Worm (Caenorhabditis elegans) whole organism, L3 larva: ENCODE measurements around the gene gei-14.

Experiments
- R02D3.7 ChIP-seq: fragments of 150-350 bp; optimal IDR thresholded peaks from 2 replicates; lab custom pipeline; 2014; ENCODE audit warnings: missing biosample characterization, missing genetic modification characterization
- aly-2 ChIP-seq: fragments of 150-350 bp; optimal IDR thresholded peaks from 2 replicates; lab custom pipeline; 2014; ENCODE audit warnings: missing biosample characterization, missing genetic modification characterization
- lin-15B ChIP-seq: fragments of 150-350 bp; optimal IDR thresholded peaks from 2 replicates; lab custom pipeline; 2014; ENCODE audit warnings: missing biosample characterization, missing genetic modification characterization
- nhr-237 ChIP-seq: fragments of 150-350 bp; optimal IDR thresholded peaks from 2 replicates; lab custom pipeline; 2014; ENCODE audit warnings: missing biosample characterization, missing genetic modification characterization
- nhr-28 ChIP-seq: fragments of 150-350 bp; optimal IDR thresholded peaks from 2 replicates; lab custom pipeline; 2014; ENCODE audit warnings: missing biosample characterization, missing genetic modification characterization
- nhr-77 ChIP-seq: fragments of 150-350 bp; optimal IDR thresholded peaks from 2 replicates; lab custom pipeline; 2014; ENCODE audit warnings: missing biosample characterization, missing genetic modification characterization
- tbx-2 ChIP-seq: sonication (generic microtip); optimal IDR thresholded peaks from 2 replicates; lab custom pipeline; 2016; ENCODE audit warnings: mild to moderate bottlenecking, missing genetic modification characterization, missing compliant biosample characterization
- unc-39 ChIP-seq: sonication (generic microtip); optimal IDR thresholded peaks from 4 replicates; lab custom pipeline; 2017; ENCODE audit warnings: missing biosample characterization, missing genetic modification characterization
- unc-62 ChIP-seq: fragments of 150-350 bp; sonication (generic microtip); optimal IDR thresholded peaks from 4 replicates; lab custom pipeline; 2014; ENCODE audit warnings: missing biosample characterization, missing genetic modification reagents, missing genetic modification characterization
- zag-1 ChIP-seq: fragments of 150-350 bp; optimal IDR thresholded peaks from 2 replicates; lab custom pipeline; 2014; ENCODE audit warnings: missing biosample characterization, missing genetic modification characterization
- ztf-11 ChIP-seq: fragments of 150-350 bp; optimal IDR thresholded peaks from 2 replicates; lab custom pipeline; 2014; ENCODE audit warnings: missing biosample characterization, missing genetic modification characterization
- ztf-4 ChIP-seq: fragments of 150-350 bp; optimal IDR thresholded peaks from 2 replicates; lab custom pipeline; 2014; ENCODE audit warnings: missing biosample characterization, missing genetic modification characterization

DNA sequence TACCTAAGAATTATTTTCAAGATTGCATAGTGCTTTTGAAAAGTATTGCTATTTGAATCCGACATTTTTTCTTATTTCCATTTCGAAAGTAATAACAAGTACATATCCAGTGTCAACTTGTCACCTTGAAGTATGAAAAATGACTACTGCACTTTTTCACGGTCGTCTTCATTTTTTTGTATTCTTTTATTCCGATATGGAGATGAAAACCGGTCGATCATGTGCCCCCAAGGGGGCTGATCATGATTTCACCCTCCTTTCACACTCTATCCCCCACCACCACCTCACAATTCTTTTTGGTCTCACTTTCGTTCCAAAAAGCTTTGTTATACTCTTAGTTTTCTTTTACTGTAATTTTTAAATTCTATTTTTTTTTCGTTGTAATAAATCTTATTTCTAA, 50.1 kb downstream of the gei-14 start:
- no peak for TF ChIP-seq ztf-4
- no peak for TF ChIP-seq tbx-2 (tag; lab: Kevin White, UChicago)
- TF ChIP-seq nhr-28 (tag; lab: Kevin White, UChicago): no peak
- no peak for TF ChIP-seq ztf-11 (tag; lab: Kevin White, UChicago)
- TF ChIP-seq nhr-237 (tag; lab: Kevin White, UChicago): no peak
- no peak for TF ChIP-seq zag-1 (tag; lab: Kevin White, UChicago)
- TF ChIP-seq R02D3.7: no peak
- TF ChIP-seq nhr-77 (tag; lab: Kevin White, UChicago): no peak
- TF ChIP-seq unc-62 (GFP tag; lab: Kevin White, UChicago): no peak
- no peak for TF ChIP-seq unc-39
- TF ChIP-seq lin-15B (tag; lab: Kevin White, UChicago): no peak
- no peak for TF ChIP-seq aly-2 (tag; lab: Kevin White, UChicago)
